Fruit fly (Drosophila melanogaster): ENCODE results near the gene CG13841.

DNA sequence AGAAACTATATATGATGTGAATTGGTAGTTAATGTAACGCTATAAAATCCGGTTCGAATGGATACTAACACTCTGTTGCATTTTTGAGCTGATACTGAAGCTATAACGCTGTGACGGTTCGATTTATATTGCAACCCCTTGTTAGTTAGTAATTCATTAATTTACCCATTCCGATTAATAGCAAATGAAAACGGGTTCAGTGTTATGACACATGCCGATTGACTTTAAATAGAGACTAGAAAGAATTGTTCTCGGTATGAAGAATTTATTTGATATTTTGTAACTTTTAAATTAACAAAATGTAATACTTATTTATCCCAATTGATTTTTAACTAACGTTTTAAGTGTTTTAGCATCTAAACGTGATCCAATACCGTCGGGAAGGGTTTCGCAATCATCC, 1.1 kb upstream of the CG13841 start, which contains the start of gene CG43091:
- TF ChIP-seq CG8478 (optimal IDR thresholded peaks at IDR 0.05) (no peak), CTCF (optimal IDR thresholded peaks at IDR 0.05) (no peak)

Data from S2 (cell line).